Fruit fly (Drosophila melanogaster) whole organism, prepupa: ENCODE measurements around the gene CalpC.
A peak's percentile ranks its signal among the peaks of the same experiment; 100 is the strongest.

Experiments used
- Blimp-1 ChIP-seq: fragments of 200-800 bp; sonication (Bioruptor generic); optimal IDR thresholded peaks from 3 replicates; lab custom pipeline; 2017; ENCODE audit warnings: missing biosample characterization, missing genetic modification characterization, mild to moderate bottlenecking, moderate library complexity, missing genetic modification reagents
- CG10631 ChIP-seq: fragments of 200-800 bp; sonication (Bioruptor generic); optimal IDR thresholded peaks from 2 replicates; lab custom pipeline; 2016; ENCODE audit warnings: missing biosample characterization, missing genetic modification characterization
- CG10669 ChIP-seq: fragments of 200-800 bp; sonication (Bioruptor generic); optimal IDR thresholded peaks from 3 replicates; lab custom pipeline; 2018; ENCODE audit warnings: missing biosample characterization, mild to moderate bottlenecking, missing genetic modification characterization, moderate library complexity
- CG11762 ChIP-seq: fragments of 200-800 bp; sonication (Bioruptor generic); optimal IDR thresholded peaks from 3 replicates; lab custom pipeline; 2016; ENCODE audit warnings: missing biosample characterization, missing genetic modification characterization; ENCODE audit not compliant: insufficient read depth
- CG15336 ChIP-seq: fragments of 200-800 bp; sonication (Bioruptor generic); IDR thresholded peaks from 2 replicates; pipeline ENCODE4 v1.3.6; 2022; ENCODE audit warnings: missing biosample characterization, missing genetic modification characterization
- CG1621 ChIP-seq: fragments of 200-800 bp; sonication (Bioruptor generic); optimal IDR thresholded peaks from 3 replicates; lab custom pipeline; 2018; ENCODE audit warnings: missing biosample characterization, mild to moderate bottlenecking, missing genetic modification characterization
- CG16779 ChIP-seq: fragments of 200-800 bp; sonication (Bioruptor generic); optimal IDR thresholded peaks from 3 replicates; lab custom pipeline; 2017; ENCODE audit warnings: missing biosample characterization, mild to moderate bottlenecking, missing genetic modification characterization
- CG3032 ChIP-seq: fragments of 200-800 bp; optimal IDR thresholded peaks from 2 replicates; lab custom pipeline; 2019; ENCODE audit warnings: missing biosample characterization, mild to moderate bottlenecking, missing genetic modification characterization, moderate library complexity
- CG31627 ChIP-seq: fragments of 200-800 bp; sonication (Bioruptor generic); optimal IDR thresholded peaks from 3 replicates; lab custom pipeline; 2016; ENCODE audit warnings: missing biosample characterization, missing genetic modification characterization
- CG32006 ChIP-seq: fragments of 200-800 bp; sonication (Bioruptor generic); optimal IDR thresholded peaks from 3 replicates; lab custom pipeline; 2017; ENCODE audit warnings: missing biosample characterization, mild to moderate bottlenecking, missing genetic modification characterization
- CG4318 ChIP-seq: fragments of 200-800 bp; sonication (Bioruptor generic); optimal IDR thresholded peaks from 3 replicates; lab custom pipeline; 2017; ENCODE audit warnings: missing biosample characterization, mild to moderate bottlenecking, missing genetic modification characterization
- CG6163 ChIP-seq: fragments of 200-800 bp; sonication (Bioruptor generic); IDR thresholded peaks from 3 replicates; pipeline ENCODE4 v1.3.6; 2022; ENCODE audit warnings: missing biosample characterization, missing genetic modification characterization
- CG6792 ChIP-seq: fragments of 200-800 bp; sonication (Bioruptor generic); optimal IDR thresholded peaks from 3 replicates; lab custom pipeline; 2016; ENCODE audit warnings: missing biosample characterization, missing genetic modification characterization
- CG6808 ChIP-seq: fragments of 200-800 bp; sonication (Bioruptor generic); optimal IDR thresholded peaks from 3 replicates; lab custom pipeline; 2017; ENCODE audit warnings: missing biosample characterization, missing genetic modification characterization, mild to moderate bottlenecking, moderate library complexity, missing genetic modification reagents
- CG6854 ChIP-seq: fragments of 200-800 bp; sonication (Bioruptor generic); optimal IDR thresholded peaks from 2 replicates; lab custom pipeline; 2017; ENCODE audit warnings: missing biosample characterization, mild to moderate bottlenecking, missing genetic modification characterization
- CG8119 ChIP-seq: fragments of 200-800 bp; sonication (Bioruptor generic); IDR thresholded peaks from 3 replicates; pipeline ENCODE4 v1.3.6; 2022; ENCODE audit warnings: missing biosample characterization, missing genetic modification characterization
- CG8319 ChIP-seq: fragments of 200-800 bp; sonication (Bioruptor generic); optimal IDR thresholded peaks from 3 replicates; lab custom pipeline; 2016; ENCODE audit warnings: missing biosample characterization, missing genetic modification characterization
- CG8632 ChIP-seq: fragments of 200-800 bp; sonication (Bioruptor generic); optimal IDR thresholded peaks from 3 replicates; lab custom pipeline; 2016; ENCODE audit warnings: missing biosample characterization, missing genetic modification characterization
- CG9139 ChIP-seq: fragments of 200-800 bp; sonication (Bioruptor generic); optimal IDR thresholded peaks from 3 replicates; lab custom pipeline; 2017; ENCODE audit warnings: missing biosample characterization, mild to moderate bottlenecking, missing genetic modification characterization
- Eip78C ChIP-seq: fragments of 200-800 bp; sonication (Bioruptor generic); peaks from one replicate; lab custom pipeline; 2016; ENCODE audit warnings: missing biosample characterization, missing genetic modification characterization
- Eip93F ChIP-seq: fragments of 200-800 bp; sonication (Bioruptor generic); optimal IDR thresholded peaks from 2 replicates; lab custom pipeline; 2016; ENCODE audit warnings: missing biosample characterization, mild to moderate bottlenecking, missing genetic modification characterization
- Ets21C ChIP-seq: fragments of 200-800 bp; sonication (Bioruptor generic); optimal IDR thresholded peaks from 3 replicates; lab custom pipeline; 2016; ENCODE audit warnings: missing biosample characterization, missing genetic modification characterization
- Hr38 ChIP-seq: sonication (Bioruptor generic); optimal IDR thresholded peaks from 2 replicates; lab custom pipeline; 2016; ENCODE audit warnings: missing biosample characterization, missing genetic modification characterization
- Hr39 ChIP-seq: fragments of 200-800 bp; sonication (Bioruptor generic); optimal IDR thresholded peaks from 2 replicates; lab custom pipeline; 2016; ENCODE audit warnings: missing biosample characterization, missing genetic modification characterization
- Lpt ChIP-seq: fragments of 200-800 bp; sonication (Bioruptor generic); optimal IDR thresholded peaks from 3 replicates; lab custom pipeline; 2016; ENCODE audit warnings: missing biosample characterization, missing genetic modification characterization
- Met ChIP-seq: fragments of 200-800 bp; sonication (Bioruptor generic); optimal IDR thresholded peaks from 3 replicates; lab custom pipeline; 2016; ENCODE audit warnings: missing biosample characterization, missing genetic modification characterization
- OdsH ChIP-seq: fragments of 200-800 bp; sonication (Bioruptor generic); optimal IDR thresholded peaks from 3 replicates; lab custom pipeline; 2016; ENCODE audit warnings: missing biosample characterization, missing genetic modification characterization
- Sox102F ChIP-seq: fragments of 200-800 bp; sonication (Bioruptor generic); optimal IDR thresholded peaks from 2 replicates; lab custom pipeline; 2016; ENCODE audit warnings: missing biosample characterization, mild to moderate bottlenecking, missing genetic modification characterization
- Sox14 ChIP-seq: fragments of 200-800 bp; sonication (Bioruptor generic); optimal IDR thresholded peaks from 3 replicates; lab custom pipeline; 2016; ENCODE audit warnings: missing biosample characterization, missing genetic modification characterization
- Sox15 ChIP-seq: fragments of 200-800 bp; sonication (Bioruptor generic); optimal IDR thresholded peaks from 3 replicates; lab custom pipeline; 2016; ENCODE audit warnings: missing biosample characterization, missing genetic modification characterization
- achi ChIP-seq: fragments of 200-800 bp; sonication (Bioruptor generic); optimal IDR thresholded peaks from 3 replicates; lab custom pipeline; 2016; ENCODE audit warnings: missing biosample characterization, missing genetic modification characterization
- acj6 ChIP-seq: fragments of 200-800 bp; sonication (Bioruptor generic); optimal IDR thresholded peaks from 3 replicates; lab custom pipeline; 2016; ENCODE audit warnings: missing biosample characterization, missing genetic modification characterization
- dac ChIP-seq: fragments of 200-800 bp; sonication (Bioruptor generic); optimal IDR thresholded peaks from 2 replicates; lab custom pipeline; 2017; ENCODE audit warnings: missing biosample characterization, mild to moderate bottlenecking, missing genetic modification characterization
- dsx ChIP-seq: fragments of 200-800 bp; optimal IDR thresholded peaks from 3 replicates; lab custom pipeline; 2019; ENCODE audit warnings: missing biosample characterization, mild to moderate bottlenecking, missing genetic modification characterization, moderate library complexity; ENCODE audit not compliant: poor library complexity, severe bottlenecking
- eg ChIP-seq: fragments of 200-800 bp; sonication (Bioruptor generic); IDR thresholded peaks from 3 replicates; pipeline ENCODE4 v1.3.6; 2022; ENCODE audit warnings: missing biosample characterization, missing genetic modification characterization
- esn ChIP-seq: fragments of 200-800 bp; sonication (Bioruptor generic); optimal IDR thresholded peaks from 2 replicates; lab custom pipeline; 2016; ENCODE audit warnings: missing biosample characterization, mild to moderate bottlenecking, missing genetic modification characterization, moderate library complexity
- fd59A ChIP-seq: fragments of 200-800 bp; sonication (Bioruptor generic); optimal IDR thresholded peaks from 2 replicates; lab custom pipeline; 2017; ENCODE audit warnings: missing biosample characterization, mild to moderate bottlenecking, missing genetic modification characterization, missing genetic modification reagents
- fkh ChIP-seq: fragments of 200-800 bp; sonication (Bioruptor generic); optimal IDR thresholded peaks from 3 replicates; lab custom pipeline; 2017; ENCODE audit warnings: missing biosample characterization, mild to moderate bottlenecking, missing genetic modification characterization, moderate library complexity
- lz ChIP-seq: fragments of 200-800 bp; sonication (Bioruptor generic); optimal IDR thresholded peaks from 3 replicates; lab custom pipeline; 2016; ENCODE audit warnings: missing biosample characterization, missing genetic modification characterization
- net ChIP-seq: fragments of 200-800 bp; sonication (Bioruptor generic); optimal IDR thresholded peaks from 3 replicates; lab custom pipeline; 2016; ENCODE audit warnings: missing biosample characterization, missing genetic modification characterization
- salr ChIP-seq, 2 experiments: fragments of 200-800 bp; sonication (Bioruptor generic); optimal IDR thresholded peaks; 3 replicates each; lab custom pipeline; 2016 to 2018; ENCODE audit warnings: missing biosample characterization in 2 of 2, missing genetic modification characterization in 2 of 2, mild to moderate bottlenecking in 1 of 2
- spab ChIP-seq: fragments of 200-800 bp; sonication (Bioruptor generic); optimal IDR thresholded peaks from 2 replicates; lab custom pipeline; 2017; ENCODE audit warnings: missing biosample characterization, mild to moderate bottlenecking, missing genetic modification characterization, missing genetic modification reagents
- ss ChIP-seq, 2 experiments: fragments of 200-800 bp; sonication (Bioruptor generic); optimal IDR thresholded peaks; 2 replicates in 1 of 2; 3 replicates in 1 of 2; lab custom pipeline; 2017 to 2018; ENCODE audit warnings: mild to moderate bottlenecking in 2 of 2, missing biosample characterization in 2 of 2, missing genetic modification characterization in 2 of 2, moderate library complexity in 1 of 2
- svp ChIP-seq: fragments of 200-800 bp; sonication (Bioruptor generic); peaks from one replicate; lab custom pipeline; 2016; ENCODE audit warnings: missing biosample characterization, missing genetic modification characterization
- vri ChIP-seq: fragments of 200-800 bp; sonication (Bioruptor generic); optimal IDR thresholded peaks from 3 replicates; lab custom pipeline; 2016; ENCODE audit warnings: missing biosample characterization, mild to moderate bottlenecking, missing genetic modification characterization

CalpC gene

dm6 chrX:16275854-16276338 is 49.7 kb upstream of the CalpC start, which contains the start of the genes kat80 and Prosalpha4 (continued):
- no peak for TF ChIP-seq Lpt (GFP tag; lab: Kevin White, UChicago)
- TF ChIP-seq CG31627 (GFP tag; lab: Kevin White, UChicago): no peak
- TF ChIP-seq CG16779 (tag; lab: Kevin White, UChicago): no peak

DNA sequence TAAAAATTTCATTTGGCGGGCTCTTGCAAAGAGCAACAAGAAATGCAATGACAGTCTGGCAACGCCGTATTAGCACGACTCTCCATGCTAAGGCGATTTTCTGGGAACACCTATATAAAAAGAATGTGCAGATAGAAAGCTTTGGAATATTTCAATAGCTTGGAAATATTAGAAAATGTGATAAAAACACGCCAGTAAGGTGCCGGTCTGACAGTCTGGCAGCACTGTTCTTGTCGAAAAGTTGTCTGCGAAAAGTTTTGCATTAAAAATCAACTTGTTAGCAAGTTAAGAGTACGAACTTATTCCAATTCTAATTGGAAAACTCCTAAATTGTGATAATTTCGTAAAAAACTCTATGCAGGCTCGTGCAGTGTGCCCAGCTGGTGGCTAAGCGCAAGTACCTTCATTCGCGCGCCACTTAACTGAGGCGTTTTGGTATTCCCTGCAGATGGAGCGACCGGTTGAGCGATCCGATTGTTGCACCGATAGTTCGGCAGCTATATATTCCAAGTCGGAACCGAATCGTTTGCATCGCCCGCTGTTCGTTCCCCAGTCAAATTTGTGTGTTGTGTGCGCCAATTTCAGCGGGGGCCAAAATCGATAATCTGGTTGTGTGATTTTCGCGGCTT is 47.6 kb upstream of the CalpC start, which contains the start of gene eas:
Gene eas, plus strand, starts transcription at position 451 of the 629 bp plus-strand sequence.
- 0 out of 3 replicates have a peak, but pooled peaks have one; percentile 7 for TF ChIP-seq CG6163 (GFP tag; lab: Robert Waterston, UW)
- peak; percentile 27 for TF ChIP-seq acj6 (GFP tag; lab: Kevin White, UChicago)
- peak; percentile 36 for TF ChIP-seq Hr39 (GFP tag; lab: Kevin White, UChicago)
- no peak for TF ChIP-seq OdsH (GFP tag; lab: Kevin White, UChicago)
- peak; percentile 55 for TF ChIP-seq Eip78C (GFP tag; lab: Kevin White, UChicago)
- peak in 1 of 2 experiments; percentile 7 for TF ChIP-seq salr (GFP tag; optimal IDR thresholded peaks at IDR 0.05; lab: Kevin White, UChicago)
- TF ChIP-seq CG31627 (GFP tag; lab: Kevin White, UChicago): peak; percentile 16
- TF ChIP-seq esn: peak; percentile 31
- TF ChIP-seq Sox14: no peak
- peak; percentile 16 for TF ChIP-seq lz (GFP tag; lab: Kevin White, UChicago)

dm6 chrX:16278783-16279182 is 46.8 kb upstream of the CalpC start:
- TF ChIP-seq CG8319 (GFP tag; lab: Kevin White, UChicago) (peak; percentile 68), CG4318 (GFP tag; lab: Kevin White, UChicago) (peak; percentile 63), Blimp-1 (peak; percentile 70), CG32006 (GFP tag; lab: Kevin White, UChicago) (peak; percentile 78), ss (GFP tag; optimal IDR thresholded peaks at IDR 0.05; lab: Kevin White, UChicago) (peak; percentile 90 to 91), CG6854 (GFP tag; lab: Kevin White, UChicago) (peak; percentile 88), eg (GFP tag; lab: Robert Waterston, UW) (peak; percentile 90), fd59A (peak; percentile 89), CG15336 (peak; percentile 94), CG8632 (peak; percentile 85), dac (GFP tag; lab: Kevin White, UChicago) (peak; percentile 78), CG10631 (GFP tag; lab: Kevin White, UChicago) (peak; percentile 75), Met (GFP tag; lab: Kevin White, UChicago) (peak; percentile 87), CG1621 (tag; lab: Kevin White, UChicago) (peak; percentile 92), Lpt (GFP tag; lab: Kevin White, UChicago) (peak; percentile 71), Ets21C (GFP tag; lab: Kevin White, UChicago) (peak; percentile 71), Eip93F (peak; percentile 73), CG31627 (GFP tag; lab: Kevin White, UChicago) (peak; percentile 77), CG8119 (GFP tag; lab: Robert Waterston, UW) (peak; percentile 90), CG10669 (GFP tag; lab: Kevin White, UChicago) (peak; percentile 88), Sox102F (GFP tag; lab: Kevin White, UChicago) (peak; percentile 87), CG6163 (GFP tag; lab: Robert Waterston, UW) (peak; percentile 93), net (GFP tag; lab: Kevin White, UChicago) (peak; percentile 79), CG3032 (peak; percentile 87), CG6808 (peak; percentile 94), spab (peak; percentile 83), fkh (GFP tag; lab: Kevin White, UChicago) (no peak), Sox15 (GFP tag; lab: Kevin White, UChicago) (peak; percentile 69), CG9139 (GFP tag; lab: Kevin White, UChicago) (peak; percentile 83), dsx (GFP tag; lab: Kevin White, UChicago) (peak; percentile 86), achi (GFP tag; lab: Kevin White, UChicago) (peak; percentile 85), Eip78C (GFP tag; lab: Kevin White, UChicago) (peak; percentile 90), svp (GFP tag; lab: Kevin White, UChicago) (peak; percentile 73), CG6792 (peak; percentile 88), vri (GFP tag; lab: Kevin White, UChicago) (peak; percentile 80), CG16779 (tag; lab: Kevin White, UChicago) (peak; percentile 82), Sox14 (peak; percentile 86), CG11762 (GFP tag; lab: Kevin White, UChicago) (peak; percentile 75), Hr38 (GFP tag; lab: Kevin White, UChicago) (no peak)
